Fruit fly (Drosophila melanogaster) whole organism, adult: Measurements from ENCODE around the gene CG43401.

Experiments
- CG11617 ChIP-seq: fragments of 200-800 bp; sonication (Bioruptor generic); optimal IDR thresholded peaks from 2 replicates; lab custom pipeline; 2017; ENCODE audit warnings: mild to moderate bottlenecking, missing biosample characterization, missing genetic modification reagents, missing genetic modification characterization
- CG1620 ChIP-seq: fragments of 200-800 bp; sonication (Bioruptor generic); optimal IDR thresholded peaks from 2 replicates; lab custom pipeline; 2016; ENCODE audit warnings: missing biosample characterization, missing genetic modification characterization
- CG7045 ChIP-seq: fragments of 200-800 bp; sonication (Bioruptor generic); optimal IDR thresholded peaks from 2 replicates; lab custom pipeline; 2017; ENCODE audit warnings: missing biosample characterization, mild to moderate bottlenecking, missing genetic modification characterization
- CG7101 ChIP-seq: fragments of 200-800 bp; sonication (Bioruptor generic); optimal IDR thresholded peaks from 2 replicates; lab custom pipeline; 2018; ENCODE audit warnings: missing biosample characterization, mild to moderate bottlenecking, missing genetic modification characterization, moderate library complexity
- Clk ChIP-seq: fragments of 200-800 bp; sonication (Bioruptor generic); optimal IDR thresholded peaks from 2 replicates; lab custom pipeline; 2017; ENCODE audit warnings: missing biosample characterization, missing genetic modification characterization
- Hr96 ChIP-seq: fragments of 200-800 bp; sonication (Bioruptor generic); optimal IDR thresholded peaks from 2 replicates; lab custom pipeline; 2016; ENCODE audit warnings: missing biosample characterization, missing genetic modification characterization
- Mnt ChIP-seq: fragments of 200-800 bp; sonication (Bioruptor generic); optimal IDR thresholded peaks from 2 replicates; lab custom pipeline; 2016; ENCODE audit warnings: missing biosample characterization, mild to moderate bottlenecking, missing genetic modification characterization
- bab1 ChIP-seq: fragments of 200-800 bp; sonication (Bioruptor generic); optimal IDR thresholded peaks from 3 replicates; lab custom pipeline; 2019; ENCODE audit warnings: missing biosample characterization, mild to moderate bottlenecking, missing genetic modification characterization, moderate library complexity
- cic ChIP-seq: fragments of 200-800 bp; sonication (Bioruptor generic); optimal IDR thresholded peaks from 2 replicates; lab custom pipeline; 2017; ENCODE audit warnings: missing biosample characterization, mild to moderate bottlenecking, missing genetic modification characterization, moderate library complexity
- kay ChIP-seq: fragments of 200-800 bp; sonication (Bioruptor generic); peaks from one replicate; lab custom pipeline; 2016; ENCODE audit warnings: missing biosample characterization, missing genetic modification characterization, borderline replicate concordance
- toe ChIP-seq: fragments of 200-800 bp; sonication (Bioruptor generic); optimal IDR thresholded peaks from 2 replicates; lab custom pipeline; 2016; ENCODE audit warnings: missing biosample characterization, missing genetic modification characterization

dm6 chr2L:1429558-1429957, 1.3 kb downstream of the CG43401 start:
- TF ChIP-seq toe (GFP tag; lab: Kevin White, UChicago) (no peak), kay (GFP tag; lab: Kevin White, UChicago) (no peak), bab1 (no peak), Hr96 (GFP tag; lab: Kevin White, UChicago) (no peak), CG11617 (GFP tag; lab: Kevin White, UChicago) (no peak), Clk (GFP tag; lab: Kevin White, UChicago) (no peak), CG7045 (GFP tag; lab: Kevin White, UChicago) (no peak), cic (no peak), CG7101 (tag; lab: Kevin White, UChicago) (no peak), CG1620 (no peak), Mnt (GFP tag; lab: Kevin White, UChicago) (no peak)
